Worm (Caenorhabditis elegans) whole organism, L1 larva: ENCODE data around the gene M110.3.
A peak's percentile ranks its signal among the peaks of the same experiment; 100 is the strongest.

Experiments
- C04F5.9 ChIP-seq: sonication (generic microtip); optimal IDR thresholded peaks from 2 replicates; lab custom pipeline; 2016; ENCODE audit warnings: missing genetic modification characterization, missing compliant biosample characterization
- C16A3.4 ChIP-seq: fragments of 150-350 bp; optimal IDR thresholded peaks from 2 replicates; lab custom pipeline; 2014; ENCODE audit warnings: missing biosample characterization, missing genetic modification characterization
- F16B12.6 ChIP-seq: fragments of 150-350 bp; optimal IDR thresholded peaks from 2 replicates; lab custom pipeline; 2014; ENCODE audit warnings: missing biosample characterization, missing genetic modification characterization
- Y116A8C.19 ChIP-seq: sonication (generic microtip); optimal IDR thresholded peaks from 2 replicates; lab custom pipeline; 2016; ENCODE audit warnings: missing compliant biosample characterization, missing genetic modification characterization, borderline replicate concordance
- alr-1 ChIP-seq: fragments of 200-800 bp; sonication (Bioruptor generic); optimal IDR thresholded peaks from 2 replicates; lab custom pipeline; 2018; ENCODE audit warnings: borderline replicate concordance, mild to moderate bottlenecking, missing genetic modification characterization, missing compliant biosample characterization
- ceh-8 ChIP-seq: fragments of 200-800 bp; sonication (Bioruptor generic); optimal IDR thresholded peaks from 2 replicates; lab custom pipeline; 2018; ENCODE audit warnings: mild to moderate bottlenecking, missing genetic modification characterization, moderate library complexity, missing compliant biosample characterization
- dpl-1 ChIP-seq, 3 experiments: fragments of 150-350 bp in 2 of 3; sonication (generic microtip) in 1 of 3; optimal IDR thresholded peaks; 2 replicates each; lab custom pipeline; 2014 to 2017; ENCODE audit warnings: missing biosample characterization in 3 of 3, missing genetic modification characterization in 3 of 3, missing genetic modification reagents in 3 of 3
- efl-1 ChIP-seq, 4 experiments: fragments of 150-350 bp; optimal IDR thresholded peaks in 3 of 4; peaks in 1 of 4; 1 replicate in 1 of 4; 2 replicates in 3 of 4; lab custom pipeline; 2014; ENCODE audit warnings: missing biosample characterization in 2 of 4, missing genetic modification characterization in 2 of 4, missing genetic modification reagents in 2 of 4
- efl-3 ChIP-seq: fragments of 200-800 bp; sonication (Bioruptor generic); optimal IDR thresholded peaks from 2 replicates; lab custom pipeline; 2018; ENCODE audit warnings: mild to moderate bottlenecking, missing genetic modification characterization, missing compliant biosample characterization
- ets-5 ChIP-seq: fragments of 200-800 bp; sonication (Bioruptor generic); IDR thresholded peaks from 2 replicates; pipeline ENCODE4 v1.3.6; 2022; ENCODE audit warnings: missing genetic modification characterization, missing compliant biosample characterization
- fkh-4 ChIP-seq: sonication (generic microtip); optimal IDR thresholded peaks from 2 replicates; lab custom pipeline; 2016; ENCODE audit warnings: missing compliant biosample characterization, missing genetic modification characterization, borderline replicate concordance
- fkh-8 ChIP-seq: sonication (generic microtip); optimal IDR thresholded peaks from 2 replicates; lab custom pipeline; 2016; ENCODE audit warnings: mild to moderate bottlenecking, missing genetic modification characterization, missing compliant biosample characterization
- fos-1 ChIP-seq: fragments of 150-350 bp; optimal IDR thresholded peaks from 2 replicates; lab custom pipeline; 2014; ENCODE audit warnings: missing biosample characterization, missing genetic modification characterization
- irx-1 ChIP-seq: sonication (generic microtip); optimal IDR thresholded peaks from 2 replicates; lab custom pipeline; 2016; ENCODE audit warnings: missing genetic modification characterization, missing compliant biosample characterization
- isw-1 ChIP-seq: fragments of 200-800 bp; sonication (Bioruptor generic); IDR thresholded peaks from 2 replicates; pipeline ENCODE4 v1.3.6; 2022; ENCODE audit warnings: missing genetic modification characterization, missing compliant biosample characterization
- jun-1 ChIP-seq: fragments of 150-350 bp; optimal IDR thresholded peaks from 2 replicates; lab custom pipeline; 2014; ENCODE audit warnings: missing biosample characterization, missing genetic modification reagents, missing genetic modification characterization
- lin-14 ChIP-seq: fragments of 200-800 bp; sonication (Bioruptor generic); optimal IDR thresholded peaks from 2 replicates; lab custom pipeline; 2018; ENCODE audit warnings: mild to moderate bottlenecking, missing genetic modification characterization, moderate library complexity, missing compliant biosample characterization
- lin-39 ChIP-seq: fragments of 150-350 bp; optimal IDR thresholded peaks from 2 replicates; lab custom pipeline; 2014; ENCODE audit warnings: missing biosample characterization, missing genetic modification reagents, missing genetic modification characterization
- mab-9 ChIP-seq: fragments of 200-800 bp; sonication (Bioruptor generic); IDR thresholded peaks from 2 replicates; pipeline ENCODE4 v1.3.6; 2022; ENCODE audit warnings: missing genetic modification reagents, missing genetic modification characterization, missing compliant biosample characterization
- mdl-1 ChIP-seq, 2 experiments: fragments of 150-350 bp; optimal IDR thresholded peaks; 2 replicates each; lab custom pipeline; 2014 to 2017; ENCODE audit warnings: missing biosample characterization in 2 of 2, missing genetic modification characterization in 2 of 2, inconsistent platforms in 1 of 2
- mep-1 ChIP-seq: fragments of 150-350 bp; optimal IDR thresholded peaks from 2 replicates; lab custom pipeline; 2014; ENCODE audit warnings: missing biosample characterization, missing genetic modification characterization
- nhr-11 ChIP-seq: fragments of 150-350 bp; optimal IDR thresholded peaks from 2 replicates; lab custom pipeline; 2014; ENCODE audit warnings: missing biosample characterization, missing genetic modification characterization
- nhr-12 ChIP-seq: sonication (generic microtip); optimal IDR thresholded peaks from 2 replicates; lab custom pipeline; 2017; ENCODE audit warnings: missing biosample characterization, missing genetic modification characterization
- nhr-20 ChIP-seq: sonication (generic microtip); optimal IDR thresholded peaks from 2 replicates; lab custom pipeline; 2016; ENCODE audit warnings: mild to moderate bottlenecking, missing genetic modification characterization, missing compliant biosample characterization
- nhr-237 ChIP-seq: fragments of 150-350 bp; optimal IDR thresholded peaks from 2 replicates; lab custom pipeline; 2014; ENCODE audit warnings: missing biosample characterization, missing genetic modification characterization
- nhr-28 ChIP-seq: fragments of 150-350 bp; optimal IDR thresholded peaks from 2 replicates; lab custom pipeline; 2014; ENCODE audit warnings: missing biosample characterization, missing genetic modification characterization
- nhr-47 ChIP-seq: sonication (generic microtip); optimal IDR thresholded peaks from 2 replicates; lab custom pipeline; 2016; ENCODE audit warnings: mild to moderate bottlenecking, missing genetic modification characterization, moderate library complexity, missing compliant biosample characterization
- nhr-71 ChIP-seq: sonication (generic microtip); optimal IDR thresholded peaks from 2 replicates; lab custom pipeline; 2016; ENCODE audit warnings: mild to moderate bottlenecking, missing genetic modification characterization, moderate library complexity, missing compliant biosample characterization
- nhr-85 ChIP-seq: sonication (generic microtip); peaks from one replicate; lab custom pipeline; 2016; ENCODE audit warnings: missing genetic modification characterization, inconsistent platforms, missing compliant biosample characterization
- nhr-90 ChIP-seq: sonication (generic microtip); optimal IDR thresholded peaks from 2 replicates; lab custom pipeline; 2016; ENCODE audit warnings: mild to moderate bottlenecking, missing genetic modification characterization, missing compliant biosample characterization; ENCODE audit not compliant: poor library complexity
- pax-3 ChIP-seq: fragments of 200-800 bp; sonication (Bioruptor generic); optimal IDR thresholded peaks from 2 replicates; lab custom pipeline; 2018; ENCODE audit warnings: mild to moderate bottlenecking, missing genetic modification characterization, moderate library complexity, missing compliant biosample characterization
- pqm-1 ChIP-seq: sonication (generic microtip); optimal IDR thresholded peaks from 3 replicates; lab custom pipeline; 2017; ENCODE audit warnings: missing biosample characterization, missing genetic modification characterization
- rnt-1 ChIP-seq: sonication (generic microtip); optimal IDR thresholded peaks from 2 replicates; lab custom pipeline; 2016; ENCODE audit warnings: mild to moderate bottlenecking, missing genetic modification characterization, moderate library complexity, missing compliant biosample characterization
- snu-23 ChIP-seq: sonication (generic microtip); optimal IDR thresholded peaks from 2 replicates; lab custom pipeline; 2016; ENCODE audit warnings: missing genetic modification characterization, missing compliant biosample characterization
- swsn-7 ChIP-seq: sonication (generic microtip); optimal IDR thresholded peaks from 2 replicates; lab custom pipeline; 2016; ENCODE audit warnings: missing genetic modification characterization, missing compliant biosample characterization
- tlp-1 ChIP-seq: fragments of 150-350 bp; optimal IDR thresholded peaks from 2 replicates; lab custom pipeline; 2014; ENCODE audit warnings: missing biosample characterization, missing genetic modification characterization
- unc-130 ChIP-seq: fragments of 150-350 bp; optimal IDR thresholded peaks from 2 replicates; lab custom pipeline; 2017; ENCODE audit warnings: missing biosample characterization, missing genetic modification characterization, inconsistent platforms
- unc-62 ChIP-seq: fragments of 150-350 bp; optimal IDR thresholded peaks from 2 replicates; lab custom pipeline; 2014; ENCODE audit warnings: missing biosample characterization, missing genetic modification reagents, missing genetic modification characterization
- unc-98 ChIP-seq: fragments of 200-800 bp; sonication (Bioruptor generic); IDR thresholded peaks from 2 replicates; pipeline ENCODE4 v1.3.6; 2022; ENCODE audit warnings: missing genetic modification characterization, missing compliant biosample characterization
- xbp-1 ChIP-seq: sonication (generic microtip); optimal IDR thresholded peaks from 2 replicates; lab custom pipeline; 2016; ENCODE audit warnings: missing genetic modification characterization, missing compliant biosample characterization
- zag-1 ChIP-seq: fragments of 150-350 bp; optimal IDR thresholded peaks from 2 replicates; lab custom pipeline; 2014; ENCODE audit warnings: missing biosample characterization, missing genetic modification characterization
- zip-4 ChIP-seq: fragments of 200-800 bp; sonication (Bioruptor generic); optimal IDR thresholded peaks from 2 replicates; lab custom pipeline; 2018; ENCODE audit warnings: mild to moderate bottlenecking, missing genetic modification characterization, moderate library complexity, missing compliant biosample characterization
- ztf-11 ChIP-seq, 2 experiments: sonication (generic microtip); optimal IDR thresholded peaks; 2 replicates each; lab custom pipeline; 2016 to 2017; ENCODE audit warnings: missing genetic modification characterization in 2 of 2, missing biosample characterization in 1 of 2, missing compliant biosample characterization in 1 of 2
- ztf-4 ChIP-seq: fragments of 150-350 bp; optimal IDR thresholded peaks from 2 replicates; lab custom pipeline; 2014; ENCODE audit warnings: missing biosample characterization, missing genetic modification characterization

The M110.3 gene

DNA sequence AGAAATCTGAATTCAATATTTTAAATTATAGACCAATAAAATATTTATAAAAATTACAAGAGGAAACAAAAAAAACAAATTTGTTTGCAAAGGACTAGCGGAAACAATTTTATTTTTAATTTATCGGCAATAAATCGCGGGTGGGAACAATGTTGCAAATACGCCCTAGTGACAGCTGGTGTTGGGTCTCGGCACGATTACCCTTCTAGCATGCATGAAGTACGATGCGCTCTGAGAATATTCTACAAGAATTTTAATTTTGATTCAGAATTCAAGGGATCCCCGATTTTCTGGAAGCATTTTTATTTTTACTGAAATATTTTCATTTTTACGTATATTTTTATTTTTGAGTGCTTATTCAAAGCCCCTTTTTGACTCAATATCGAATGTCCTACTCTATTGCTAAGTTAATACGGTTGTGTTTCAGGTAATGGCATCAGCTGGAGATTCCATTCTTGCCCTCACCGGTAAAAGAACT lies 31.4 kb downstream of the M110.3 start, which contains the start of the genes mig-5 and cct-1 (continued):
- TF ChIP-seq fkh-8: peak; percentile 98
- TF ChIP-seq efl-3 (GFP tag; lab: Kevin White, UChicago): peak; percentile 81
- peak; percentile 98 for TF ChIP-seq rnt-1
- peak; percentile 98 for TF ChIP-seq lin-39 (tag; lab: Kevin White, UChicago)
- TF ChIP-seq ceh-8 (GFP tag; lab: Kevin White, UChicago): peak; percentile 97
- peak; percentile 26 for TF ChIP-seq nhr-28 (tag; lab: Kevin White, UChicago)
- peak; percentile 100 for TF ChIP-seq C04F5.9 (tag; lab: Kevin White, UChicago)
- TF ChIP-seq nhr-47 (tag; lab: Kevin White, UChicago): peak; percentile 99
- no peak for TF ChIP-seq ets-5 (GFP tag; lab: Robert Waterston, UW)
- TF ChIP-seq mdl-1 (tag; optimal IDR thresholded peaks at IDR 0.05; lab: Kevin White, UChicago): peak in 1 of 2 experiments; percentile 95
- peak; percentile 98 for TF ChIP-seq nhr-11 (tag; lab: Kevin White, UChicago)
- TF ChIP-seq mab-9: peak; percentile 94
- peak; percentile 99 for TF ChIP-seq nhr-20
- TF ChIP-seq nhr-12 (tag; lab: Kevin White, UChicago): peak; percentile 49
- peak; percentile 96 for TF ChIP-seq jun-1
- TF ChIP-seq C16A3.4 (tag; lab: Kevin White, UChicago): peak; percentile 98
- peak; percentile 87 to 93 (median 89) for TF ChIP-seq dpl-1 (GFP tag; optimal IDR thresholded peaks at IDR 0.05; lab: Kevin White, UChicago)
- peak; percentile 91 for TF ChIP-seq zip-4 (GFP tag; lab: Kevin White, UChicago)
- peak; percentile 38 for TF ChIP-seq pqm-1 (tag; lab: Kevin White, UChicago)
- TF ChIP-seq isw-1: peak; percentile 99
- TF ChIP-seq fos-1 (tag; lab: Kevin White, UChicago): peak; percentile 95
- TF ChIP-seq F16B12.6 (tag; lab: Kevin White, UChicago): peak; percentile 75
- TF ChIP-seq ztf-4: peak; percentile 95
- peak; percentile 100 for TF ChIP-seq unc-130 (tag; lab: Kevin White, UChicago)
- TF ChIP-seq irx-1 (tag; lab: Kevin White, UChicago): peak; percentile 97
- peak; percentile 98 for TF ChIP-seq swsn-7 (tag; lab: Kevin White, UChicago)
- peak; percentile 87 for TF ChIP-seq zag-1
- TF ChIP-seq nhr-90 (tag; lab: Kevin White, UChicago): peak; percentile 98
- TF ChIP-seq tlp-1 (tag; lab: Kevin White, UChicago): no peak
- peak; percentile 40 to 87 for TF ChIP-seq ztf-11 (tag; optimal IDR thresholded peaks at IDR 0.05; lab: Kevin White, UChicago)
- TF ChIP-seq unc-62 (GFP tag; lab: Kevin White, UChicago): peak; percentile 45
- TF ChIP-seq nhr-85: peak; percentile 99
- peak; percentile 99 for TF ChIP-seq mep-1 (tag; lab: Kevin White, UChicago)
- TF ChIP-seq, all 84 proteins: peak for 77

DNA sequence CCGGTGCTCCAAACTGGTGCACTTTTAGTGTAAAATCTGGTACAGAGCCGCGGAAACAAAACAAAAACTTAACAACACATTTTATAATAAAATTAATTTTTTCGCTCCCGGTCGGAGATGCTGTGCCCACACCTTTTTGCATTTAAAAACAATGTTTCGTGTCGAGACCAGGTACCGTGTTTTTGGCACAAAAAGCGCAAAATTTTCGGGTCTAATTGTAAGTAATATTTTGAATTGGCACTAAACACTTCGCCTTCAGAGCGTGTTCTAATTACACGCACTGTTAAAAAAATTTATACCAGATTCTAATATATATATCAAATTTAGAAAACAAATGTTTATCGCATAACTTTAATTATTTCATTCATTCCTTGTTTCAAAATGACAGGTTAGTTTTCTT lies 35.0 kb downstream of the M110.3 start, which contains the start of gene dylt-3:
Gene dylt-3, plus strand, starts transcription at position 301 of the 400 bp plus-strand sequence.
- no peak for TF ChIP-seq fkh-4
- TF ChIP-seq snu-23: no peak
- no peak for TF ChIP-seq mdl-1 (tag; optimal IDR thresholded peaks at IDR 0.05; lab: Kevin White, UChicago)
- TF ChIP-seq unc-98 (GFP tag; lab: Robert Waterston, UW): no peak

DNA sequence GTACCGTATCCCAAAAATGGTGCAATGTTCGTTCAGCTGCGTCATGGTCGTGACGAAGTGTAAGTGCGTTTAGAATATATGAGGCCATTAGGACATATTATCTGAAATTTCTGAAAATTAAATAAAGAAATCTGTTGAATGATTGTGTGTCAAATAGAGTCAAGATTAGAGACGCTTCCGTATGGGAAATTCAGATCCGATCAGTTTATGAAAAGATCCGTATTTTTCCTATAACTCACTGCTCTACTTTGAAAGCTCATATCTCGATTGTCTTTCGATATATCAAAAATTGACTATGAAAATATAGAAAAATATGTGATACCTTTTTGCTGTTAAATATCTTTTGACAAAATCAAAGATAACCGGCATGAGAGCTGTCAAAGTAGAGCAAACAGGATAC lies 36.1 kb downstream of the M110.3 start, which contains the start of gene T05C12.4:
Gene T05C12.4, minus strand, starts transcription at position 101 of the 400 bp plus-strand sequence.
- TF ChIP-seq ets-5 (GFP tag; lab: Robert Waterston, UW) (no peak), F16B12.6 (tag; lab: Kevin White, UChicago) (no peak)
- TF ChIP-seq, all 84 proteins: peak for 0

DNA sequence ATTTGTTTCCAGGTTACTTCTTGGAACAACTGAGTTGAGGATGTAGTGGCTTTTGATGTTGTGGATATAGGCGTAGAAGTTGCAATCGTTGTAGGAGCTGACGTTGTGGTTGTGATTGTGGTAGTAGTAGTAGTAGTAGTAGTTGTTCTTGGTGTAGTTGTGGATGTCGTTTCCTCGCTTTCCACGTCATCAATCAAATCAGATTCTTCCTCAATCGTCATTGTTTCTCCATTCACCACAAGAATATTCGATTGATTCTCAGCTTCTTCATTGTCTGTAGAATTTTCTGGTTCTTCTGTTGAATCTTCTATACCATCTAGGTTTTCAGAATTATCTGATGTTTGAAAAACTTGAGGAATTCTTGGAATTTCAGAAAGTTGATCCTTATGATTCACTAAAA lies 37.8 kb downstream of the M110.3 start:
- no peak for TF ChIP-seq tlp-1 (tag; lab: Kevin White, UChicago)
- no peak for TF ChIP-seq efl-1 (optimal IDR thresholded peaks at IDR 0.05; lab: Kevin White, UChicago)
- no peak for TF ChIP-seq efl-1 (GFP tag; optimal IDR thresholded peaks at IDR 0.05 in 1 of 2; lab: Kevin White, UChicago)
- no peak for TF ChIP-seq nhr-237 (tag; lab: Kevin White, UChicago)
- no peak for TF ChIP-seq nhr-71 (tag; lab: Kevin White, UChicago)
- TF ChIP-seq pqm-1 (tag; lab: Kevin White, UChicago): no peak
- TF ChIP-seq xbp-1: no peak
- TF ChIP-seq unc-62 (GFP tag; lab: Kevin White, UChicago): no peak
- TF ChIP-seq lin-14 (GFP tag; lab: Kevin White, UChicago): no peak
- TF ChIP-seq alr-1: no peak
- no peak for TF ChIP-seq dpl-1 (GFP tag; optimal IDR thresholded peaks at IDR 0.05; lab: Kevin White, UChicago)
- no peak for TF ChIP-seq Y116A8C.19 (tag; lab: Kevin White, UChicago)
- TF ChIP-seq ceh-8 (GFP tag; lab: Kevin White, UChicago): no peak
- no peak for TF ChIP-seq ets-5 (GFP tag; lab: Robert Waterston, UW)
- TF ChIP-seq F16B12.6 (tag; lab: Kevin White, UChicago): no peak
- no peak for TF ChIP-seq nhr-12 (tag; lab: Kevin White, UChicago)
- no peak for TF ChIP-seq pax-3
- no peak for TF ChIP-seq fkh-4
